Worm (Caenorhabditis elegans): ENCODE measurements around the gene cest-7.

- TF ChIP-seq pha-4 (tag; optimal IDR thresholded peaks at IDR 0.05) (no peak), pbrm-1 (GFP tag; IDR thresholded peaks at IDR 0.05) (no peak), nhr-90 (tag; optimal IDR thresholded peaks at IDR 0.05) (no peak), F57C9.4 (tag; optimal IDR thresholded peaks at IDR 0.05) (no peak), ztf-18 (tag; optimal IDR thresholded peaks at IDR 0.05) (no peak), unc-62 (GFP tag; optimal IDR thresholded peaks at IDR 0.05) (no peak)
These were observed 26.9 kb downstream of the cest-7 start, which contains the start of gene E01G6.2 for ce11 chrX:12256594-12257048.

Data from whole organism, young adult.